Worm (Caenorhabditis elegans): ENCODE results near the gene C40A11.7.
"Not testable (repeated sequence)": the region's sequence is repeated elsewhere in the genome, so short reads cannot be mapped to it uniquely, and the experiment has no call there.

Gene C40A11.7

DNA sequence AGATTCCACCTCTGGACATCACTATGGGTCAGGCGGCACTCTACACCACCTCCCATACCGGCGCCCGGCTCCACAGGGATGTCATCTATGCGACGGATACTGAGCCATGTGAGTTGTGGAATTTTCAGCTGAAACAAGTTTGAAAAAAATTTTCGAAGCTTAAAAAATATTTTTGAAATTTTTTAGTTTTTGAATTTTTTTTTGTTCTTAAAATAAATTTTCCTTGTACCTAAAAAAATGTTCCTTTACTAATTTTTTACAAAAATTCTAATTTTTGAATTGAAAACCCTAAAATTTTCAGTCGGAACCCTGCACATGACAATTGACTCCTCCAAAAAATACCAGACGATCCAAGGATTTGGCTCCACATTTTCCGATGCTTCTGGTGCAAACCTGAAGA, 27.4 kb upstream of the C40A11.7 start:
- TF ChIP-seq ztf-23 (GFP tag; IDR thresholded peaks at IDR 0.05) = no peak
- no peak for TF ChIP-seq flt-1 (GFP tag; IDR thresholded peaks at IDR 0.05)
- TF ChIP-seq klf-2 (GFP tag; conservative IDR thresholded peaks at IDR 0.05) = no peak
- no peak for TF ChIP-seq ztf-29 (GFP tag; IDR thresholded peaks at IDR 0.05)
- no peak for TF ChIP-seq T22C8.4 (GFP tag; IDR thresholded peaks at IDR 0.05)
- TF ChIP-seq med-1 (GFP tag; optimal IDR thresholded peaks at IDR 0.05; ENCODE audit: insufficient read depth) = no peak
- TF ChIP-seq cog-1 (tag; optimal IDR thresholded peaks at IDR 0.05) = no peak
- TF ChIP-seq ref-1 (GFP tag; conservative IDR thresholded peaks at IDR 0.05) = no peak
- no peak for TF ChIP-seq tab-1 (GFP tag; IDR thresholded peaks at IDR 0.05)

DNA sequence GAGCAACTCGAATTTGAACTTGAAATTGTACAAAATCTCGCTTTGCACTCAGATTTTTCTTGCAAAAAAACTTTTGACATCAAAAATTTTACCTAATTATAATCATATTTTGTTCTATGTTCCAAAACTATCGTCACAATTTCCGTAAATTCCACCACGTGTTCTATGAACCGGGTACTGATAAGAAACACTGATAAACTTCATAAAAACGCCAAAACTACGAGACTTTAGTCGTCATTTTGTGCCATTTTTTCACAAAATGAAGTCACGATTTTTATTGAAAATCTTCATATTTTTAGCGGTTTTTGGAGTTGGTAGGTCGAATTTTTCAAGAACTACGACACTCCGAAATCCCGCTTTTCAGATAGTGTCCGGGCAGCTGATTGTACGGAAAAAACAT, 26.3 kb upstream of the C40A11.7 start, which contains the start of gene gba-1:
TSS of gene gba-1 (plus strand) at position 54 of the 400 bp plus-strand sequence.
- no peak for TF ChIP-seq flt-1 (GFP tag; IDR thresholded peaks at IDR 0.05)
- no peak for TF ChIP-seq med-1 (GFP tag; optimal IDR thresholded peaks at IDR 0.05; ENCODE audit: insufficient read depth)
- no peak for TF ChIP-seq klf-2 (GFP tag; conservative IDR thresholded peaks at IDR 0.05)
- TF ChIP-seq ztf-29 (GFP tag; IDR thresholded peaks at IDR 0.05) = no peak
- TF ChIP-seq tab-1 (GFP tag; IDR thresholded peaks at IDR 0.05) = no peak
- no peak for TF ChIP-seq ref-1 (GFP tag; conservative IDR thresholded peaks at IDR 0.05)
- TF ChIP-seq cog-1 (tag; optimal IDR thresholded peaks at IDR 0.05) = no peak
- TF ChIP-seq ztf-23 (GFP tag; IDR thresholded peaks at IDR 0.05) = no peak
- TF ChIP-seq T22C8.4 (GFP tag; IDR thresholded peaks at IDR 0.05) = no peak

DNA sequence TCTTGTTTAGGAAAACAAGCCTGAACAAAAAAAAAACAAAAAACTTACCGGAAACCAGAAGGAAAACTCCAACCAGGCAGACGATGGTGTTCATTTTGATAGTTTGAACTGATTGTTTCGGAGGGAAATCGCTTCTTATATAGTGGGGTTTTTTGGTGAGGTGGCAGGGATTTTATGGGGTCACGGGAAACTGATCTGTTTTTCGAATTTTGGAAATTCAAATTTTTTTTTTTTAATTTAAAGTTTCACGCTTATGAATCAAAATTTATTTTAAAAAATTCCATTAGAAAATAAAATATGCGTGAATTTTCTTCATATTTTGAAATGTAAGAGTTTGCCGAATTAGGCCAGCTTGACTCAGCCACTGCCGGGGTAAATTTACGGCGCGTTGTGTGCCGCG, 25.0 kb upstream of the C40A11.7 start, which contains the start of gene C33C12.7:
TSS of gene C33C12.7 (minus strand) at position 101 of the 400 bp plus-strand sequence.
- TF ChIP-seq ztf-29 (GFP tag; IDR thresholded peaks at IDR 0.05) (no peak), tab-1 (GFP tag; IDR thresholded peaks at IDR 0.05) (no peak), flt-1 (GFP tag; IDR thresholded peaks at IDR 0.05) (no peak), T22C8.4 (GFP tag; IDR thresholded peaks at IDR 0.05) (no peak), cog-1 (tag; optimal IDR thresholded peaks at IDR 0.05) (no peak), ref-1 (GFP tag; conservative IDR thresholded peaks at IDR 0.05) (no peak), med-1 (GFP tag; optimal IDR thresholded peaks at IDR 0.05; ENCODE audit: insufficient read depth) (no peak), klf-2 (GFP tag; conservative IDR thresholded peaks at IDR 0.05) (no peak), ztf-23 (GFP tag; IDR thresholded peaks at IDR 0.05) (no peak)

DNA sequence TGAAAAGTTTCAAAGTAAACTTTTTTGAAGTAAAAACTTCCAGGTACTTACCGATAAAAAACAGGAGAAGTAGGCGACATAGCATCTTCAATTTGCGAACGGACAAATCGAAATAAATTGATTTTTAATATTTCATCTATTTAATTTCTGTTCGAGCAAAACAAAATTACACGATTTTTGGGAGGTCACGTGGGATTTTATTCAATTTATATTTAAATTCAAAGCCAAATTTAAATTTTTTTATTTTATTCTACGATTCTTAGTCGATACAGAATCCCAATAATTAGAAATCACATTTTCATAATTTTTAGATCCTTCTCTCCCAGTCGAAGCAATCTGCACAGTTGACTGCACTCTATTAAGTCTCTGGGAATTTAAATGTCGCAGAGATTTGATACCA, 19.7 kb upstream of the C40A11.7 start, which contains the start of gene C33C12.12:
TSS of gene C33C12.12 (minus strand) at position 101 of the 400 bp plus-strand sequence.
- TF ChIP-seq tab-1 (GFP tag; IDR thresholded peaks at IDR 0.05) (no peak), ztf-29 (GFP tag; IDR thresholded peaks at IDR 0.05) (no peak), cog-1 (tag; optimal IDR thresholded peaks at IDR 0.05) (no peak), klf-2 (GFP tag; conservative IDR thresholded peaks at IDR 0.05) (no peak), ref-1 (GFP tag; conservative IDR thresholded peaks at IDR 0.05) (no peak), T22C8.4 (GFP tag; IDR thresholded peaks at IDR 0.05) (no peak), flt-1 (GFP tag; IDR thresholded peaks at IDR 0.05) (no peak), ztf-23 (GFP tag; IDR thresholded peaks at IDR 0.05) (no peak), med-1 (GFP tag; optimal IDR thresholded peaks at IDR 0.05; ENCODE audit: insufficient read depth) (no peak)

DNA sequence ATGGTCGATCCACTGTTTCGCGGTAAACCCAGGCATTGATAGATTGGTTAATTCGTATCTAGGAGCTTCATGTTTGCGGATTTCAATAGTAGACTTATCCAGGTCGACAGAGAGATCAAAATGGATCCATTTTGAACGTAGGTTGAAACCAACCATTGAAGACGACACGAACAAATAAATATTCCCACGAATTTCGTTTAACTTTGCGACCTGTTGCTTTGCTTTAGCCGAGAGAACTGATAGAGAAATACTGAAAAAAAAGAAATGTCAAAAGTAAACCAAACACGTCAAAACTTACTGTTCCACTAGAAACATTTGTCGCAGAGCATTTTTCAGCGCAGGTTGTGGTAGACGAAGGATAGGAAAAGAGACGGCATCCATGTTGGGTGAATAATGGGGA, 18.0 kb upstream of the C40A11.7 start, which contains the start of gene fbxb-38:
TSS of gene fbxb-38 (minus strand) at position 390 of the 400 bp plus-strand sequence.
- TF ChIP-seq ztf-29 (GFP tag; IDR thresholded peaks at IDR 0.05) (no peak), klf-2 (GFP tag; conservative IDR thresholded peaks at IDR 0.05) (no peak)

DNA sequence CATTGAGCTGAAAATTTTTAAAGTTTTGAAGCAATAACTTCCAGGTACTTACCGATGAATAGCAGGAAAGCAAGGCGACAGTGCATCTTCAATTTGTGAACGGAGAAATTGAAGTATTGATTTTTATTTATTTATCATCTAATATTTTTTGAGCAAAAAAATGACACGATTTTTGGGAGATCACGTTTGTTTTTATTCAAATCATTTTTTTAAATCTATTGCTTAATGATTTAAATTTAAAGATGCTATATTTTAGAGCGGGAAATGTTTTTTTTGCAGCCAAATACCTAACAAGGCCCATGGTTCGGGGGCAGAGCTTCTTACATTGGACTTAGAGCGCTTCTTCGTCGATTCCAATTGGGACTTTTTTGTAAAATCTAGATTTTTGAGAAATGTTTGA, 16.0 kb upstream of the C40A11.7 start, which contains the start of gene C33C12.4:
TSS of gene C33C12.4 (minus strand) at position 101 of the 400 bp plus-strand sequence.
- no peak for TF ChIP-seq ref-1 (GFP tag; conservative IDR thresholded peaks at IDR 0.05)
- TF ChIP-seq klf-2 (GFP tag; conservative IDR thresholded peaks at IDR 0.05) = no peak
- no peak for TF ChIP-seq cog-1 (tag; optimal IDR thresholded peaks at IDR 0.05)
- no peak for TF ChIP-seq ztf-29 (GFP tag; IDR thresholded peaks at IDR 0.05)

DNA sequence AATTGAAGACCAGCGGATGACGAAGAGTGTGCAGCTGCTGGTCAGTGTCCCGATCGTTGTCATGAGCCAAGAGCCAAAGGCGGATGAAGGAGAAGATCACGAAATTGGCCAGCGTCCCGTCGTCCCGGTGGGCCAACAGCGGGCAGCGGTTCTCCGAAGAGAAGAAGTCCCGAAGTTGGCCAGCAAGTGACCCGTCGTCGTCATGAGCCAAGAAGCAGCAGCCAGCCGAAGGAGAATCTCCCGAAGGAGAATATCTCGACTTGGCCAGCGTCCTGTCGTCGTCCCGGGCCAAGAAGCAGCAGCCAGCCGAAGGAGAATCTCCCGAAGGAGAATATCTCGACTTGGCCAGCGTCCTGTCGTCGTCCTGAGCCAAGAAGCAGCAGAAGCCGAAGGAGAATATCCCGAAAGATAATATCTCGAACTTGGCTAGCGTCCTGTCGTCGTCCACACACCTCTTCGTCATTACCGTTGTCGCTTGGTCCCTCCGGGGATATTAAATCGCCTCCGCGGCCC, 13.0 kb upstream of the C40A11.7 start, which contains the start of gene C33C12.11:
TSS of gene C33C12.11 (minus strand) at position 463 of the 513 bp plus-strand sequence.
- TF ChIP-seq ztf-23, T22C8.4, ztf-29 (GFP tag; IDR thresholded peaks at IDR 0.05): not testable (repeated sequence)

DNA sequence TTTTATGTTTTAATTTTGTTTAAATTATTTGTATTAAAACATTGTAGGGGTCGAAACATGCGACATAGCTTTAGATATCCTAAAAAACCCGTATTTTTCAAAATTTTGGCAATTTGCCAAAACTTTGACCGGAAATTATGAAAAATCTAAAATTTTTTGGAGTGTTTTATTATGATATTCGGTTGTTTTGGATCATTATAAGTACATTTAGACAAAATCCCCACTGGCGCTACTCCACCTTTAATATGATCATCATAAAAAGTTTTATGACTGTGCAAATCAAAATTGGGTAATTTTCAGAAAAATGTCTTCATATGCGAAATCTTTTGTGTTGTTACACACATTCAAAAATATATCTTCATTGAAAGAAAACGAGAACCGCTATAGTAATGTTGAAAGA, 3.3 kb upstream of the C40A11.7 start, which contains the start of gene math-18:
TSS of gene math-18 (plus strand) at position 301 of the 400 bp plus-strand sequence.
- TF ChIP-seq flt-1 (GFP tag; IDR thresholded peaks at IDR 0.05); tab-1 (GFP tag; IDR thresholded peaks at IDR 0.05); klf-2 (GFP tag; conservative IDR thresholded peaks at IDR 0.05): not testable (repeated sequence)

DNA sequence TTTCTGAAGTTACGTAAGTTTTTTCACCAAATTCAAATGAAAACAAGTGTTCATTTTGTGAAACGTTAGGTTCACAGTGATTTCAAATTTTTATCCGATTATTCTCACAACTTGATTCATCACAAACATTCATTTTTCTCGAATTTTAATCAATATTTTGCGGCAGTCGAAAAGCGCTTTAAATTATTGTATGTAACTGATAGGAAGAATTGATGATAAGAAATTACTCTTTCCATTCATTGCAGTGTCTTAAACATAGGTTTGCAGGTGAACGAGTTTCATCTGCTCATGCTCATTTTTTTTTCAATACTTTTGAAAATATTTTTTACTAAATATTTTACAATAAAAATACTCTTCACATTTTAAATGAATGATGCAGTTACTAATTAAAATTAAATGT, 2.1 kb upstream of the C40A11.7 start:
- TF ChIP-seq med-1 (GFP tag; optimal IDR thresholded peaks at IDR 0.05; ENCODE audit: insufficient read depth) (no peak), flt-1 (GFP tag; IDR thresholded peaks at IDR 0.05) (no peak), cog-1 (tag; optimal IDR thresholded peaks at IDR 0.05) (no peak), ztf-29 (GFP tag; IDR thresholded peaks at IDR 0.05) (no peak)

DNA sequence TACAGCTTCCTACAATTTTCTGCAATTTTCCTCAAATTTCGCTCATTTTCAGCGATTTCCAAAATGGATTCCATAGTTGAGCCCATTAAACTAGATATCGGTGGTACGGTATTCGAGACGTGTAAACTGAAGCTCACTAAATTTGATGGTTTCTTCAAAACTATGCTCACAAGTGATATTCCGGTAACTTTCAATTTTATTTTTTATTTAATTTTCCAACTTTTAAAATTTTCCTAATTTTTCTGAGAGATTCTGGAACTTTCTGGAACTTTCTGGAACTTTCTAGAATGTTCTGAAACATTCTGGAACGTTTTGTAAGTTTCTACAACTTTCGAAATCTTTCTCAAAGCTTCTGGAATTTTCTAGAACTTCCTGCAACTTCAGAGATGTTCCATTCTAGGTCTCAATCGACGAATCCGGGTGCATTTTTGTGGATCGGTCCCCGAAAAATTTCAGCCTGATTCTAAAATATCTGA, 3.4 kb downstream of the C40A11.7 start, which contains the start of gene C40A11.2:
TSS of gene C40A11.2 (plus strand) at position 51 of the 476 bp plus-strand sequence.
- TF ChIP-seq ref-1 (GFP tag; conservative IDR thresholded peaks at IDR 0.05) (no peak), ztf-29 (GFP tag; IDR thresholded peaks at IDR 0.05) (no peak), klf-2 (GFP tag; conservative IDR thresholded peaks at IDR 0.05) (no peak), flt-1 (GFP tag; IDR thresholded peaks at IDR 0.05) (no peak), tab-1 (GFP tag; IDR thresholded peaks at IDR 0.05) (no peak), T22C8.4 (GFP tag; IDR thresholded peaks at IDR 0.05) (no peak), ztf-23 (GFP tag; IDR thresholded peaks at IDR 0.05) (no peak), cog-1 (tag; optimal IDR thresholded peaks at IDR 0.05) (no peak), med-1 (GFP tag; optimal IDR thresholded peaks at IDR 0.05; ENCODE audit: insufficient read depth) (no peak)
